Worm (Caenorhabditis elegans) whole organism, mixed stage, embryonic: ENCODE results near the gene twk-4.

Experiments
- bed-3 ChIP-seq: fragments of 200-800 bp; sonication (Bioruptor generic); optimal IDR thresholded peaks from 3 replicates; lab custom pipeline; 2018; ENCODE audit warnings: mild to moderate bottlenecking, missing genetic modification characterization, moderate library complexity, missing compliant biosample characterization
- blmp-1 ChIP-seq: fragments of 150-350 bp; optimal IDR thresholded peaks from 2 replicates; lab custom pipeline; 2014; ENCODE audit warnings: missing biosample characterization, missing genetic modification characterization
- ceh-39 ChIP-seq: fragments of 150-350 bp; optimal IDR thresholded peaks from 2 replicates; lab custom pipeline; 2014; ENCODE audit warnings: missing biosample characterization, missing genetic modification characterization
- ceh-43 ChIP-seq: fragments of 200-800 bp; sonication (Bioruptor generic); optimal IDR thresholded peaks from 2 replicates; lab custom pipeline; 2018; ENCODE audit warnings: mild to moderate bottlenecking, missing genetic modification characterization, moderate library complexity, missing compliant biosample characterization
- ceh-83 ChIP-seq: fragments of 200-800 bp; sonication (Bioruptor generic); optimal IDR thresholded peaks from 2 replicates; lab custom pipeline; 2018; ENCODE audit warnings: mild to moderate bottlenecking, missing genetic modification characterization, missing compliant biosample characterization
- ces-1 ChIP-seq: fragments of 150-350 bp; optimal IDR thresholded peaks from 2 replicates; lab custom pipeline; 2014; ENCODE audit warnings: missing biosample characterization, missing genetic modification reagents, missing genetic modification characterization
- cnd-1 ChIP-seq: fragments of 200-800 bp; sonication (Bioruptor generic); optimal IDR thresholded peaks from 2 replicates; lab custom pipeline; 2018; ENCODE audit warnings: mild to moderate bottlenecking, missing genetic modification characterization, missing compliant biosample characterization
- drap-1 ChIP-seq: fragments of 200-800 bp; sonication (Bioruptor generic); optimal IDR thresholded peaks from 3 replicates; lab custom pipeline; 2018; ENCODE audit warnings: mild to moderate bottlenecking, missing genetic modification characterization, missing compliant biosample characterization
- elt-1 ChIP-seq: sonication (generic microtip); optimal IDR thresholded peaks from 2 replicates; lab custom pipeline; 2017; ENCODE audit warnings: missing genetic modification characterization, mild to moderate bottlenecking, missing compliant biosample characterization, antibody characterized with exemption, moderate library complexity, borderline replicate concordance; ENCODE audit not compliant: insufficient read depth
- elt-3 ChIP-seq: fragments of 150-350 bp; optimal IDR thresholded peaks from 2 replicates; lab custom pipeline; 2014; ENCODE audit warnings: missing biosample characterization, missing genetic modification characterization
- ham-2 ChIP-seq: fragments of 200-800 bp; sonication (Bioruptor generic); optimal IDR thresholded peaks from 2 replicates; lab custom pipeline; 2018; ENCODE audit warnings: mild to moderate bottlenecking, missing genetic modification characterization, missing compliant biosample characterization
- hlh-1 ChIP-seq: fragments of 150-350 bp; optimal IDR thresholded peaks from 2 replicates; lab custom pipeline; 2014; ENCODE audit warnings: missing biosample characterization, missing genetic modification reagents, missing genetic modification characterization
- lin-13 ChIP-seq: fragments of 150-350 bp; optimal IDR thresholded peaks from 2 replicates; lab custom pipeline; 2014; ENCODE audit warnings: missing biosample characterization, missing genetic modification characterization
- lsy-2 ChIP-seq: fragments of 150-350 bp; optimal IDR thresholded peaks from 2 replicates; lab custom pipeline; 2014; ENCODE audit warnings: missing biosample characterization, missing genetic modification characterization
- mab-5 ChIP-seq: fragments of 150-350 bp; optimal IDR thresholded peaks from 2 replicates; lab custom pipeline; 2014; ENCODE audit warnings: missing biosample characterization, missing genetic modification characterization
- mep-1 ChIP-seq: fragments of 150-350 bp; optimal IDR thresholded peaks from 2 replicates; lab custom pipeline; 2017; ENCODE audit warnings: missing biosample characterization, missing genetic modification reagents, missing genetic modification characterization, inconsistent platforms
- mls-2 ChIP-seq: sonication (generic microtip); optimal IDR thresholded peaks from 2 replicates; lab custom pipeline; 2016; ENCODE audit warnings: mild to moderate bottlenecking, missing genetic modification characterization, moderate library complexity, missing compliant biosample characterization
- nhr-12 ChIP-seq: fragments of 150-350 bp; optimal IDR thresholded peaks from 2 replicates; lab custom pipeline; 2014; ENCODE audit warnings: missing biosample characterization, missing genetic modification characterization
- nhr-237 ChIP-seq: fragments of 150-350 bp; optimal IDR thresholded peaks from 2 replicates; lab custom pipeline; 2014; ENCODE audit warnings: missing biosample characterization, missing genetic modification characterization
- nhr-28 ChIP-seq: fragments of 150-350 bp; optimal IDR thresholded peaks from 2 replicates; lab custom pipeline; 2014; ENCODE audit warnings: missing biosample characterization, missing genetic modification characterization
- pha-4 ChIP-seq: fragments of 150-350 bp; optimal IDR thresholded peaks from 2 replicates; lab custom pipeline; 2018; ENCODE audit warnings: missing biosample characterization, missing genetic modification reagents, missing genetic modification characterization
- sem-2 ChIP-seq: fragments of 200-800 bp; sonication (Bioruptor generic); optimal IDR thresholded peaks from 2 replicates; lab custom pipeline; 2018; ENCODE audit warnings: mild to moderate bottlenecking, missing genetic modification characterization, missing compliant biosample characterization
- snpc-4 ChIP-seq: fragments of 150-350 bp; optimal IDR thresholded peaks from 2 replicates; lab custom pipeline; 2014; ENCODE audit warnings: missing biosample characterization, missing genetic modification characterization
- tbx-8 ChIP-seq: fragments of 200-800 bp; sonication (Bioruptor generic); optimal IDR thresholded peaks from 2 replicates; lab custom pipeline; 2018; ENCODE audit warnings: mild to moderate bottlenecking, missing genetic modification characterization, moderate library complexity, missing compliant biosample characterization
- unc-120 ChIP-seq: sonication (generic microtip); optimal IDR thresholded peaks from 2 replicates; lab custom pipeline; 2017; ENCODE audit warnings: missing genetic modification characterization, missing compliant biosample characterization; ENCODE audit not compliant: poor library complexity, severe bottlenecking
- unc-39 ChIP-seq: fragments of 150-350 bp; optimal IDR thresholded peaks from 2 replicates; lab custom pipeline; 2014; ENCODE audit warnings: missing biosample characterization, missing genetic modification characterization
- unc-62 ChIP-seq: fragments of 150-350 bp; optimal IDR thresholded peaks from 2 replicates; lab custom pipeline; 2014; ENCODE audit warnings: missing biosample characterization, missing genetic modification reagents, missing genetic modification characterization
- zip-8 ChIP-seq: fragments of 150-350 bp; optimal IDR thresholded peaks from 2 replicates; lab custom pipeline; 2014; ENCODE audit warnings: missing biosample characterization, missing genetic modification characterization
- ztf-11 ChIP-seq: fragments of 150-350 bp; optimal IDR thresholded peaks from 2 replicates; lab custom pipeline; 2014; ENCODE audit warnings: missing biosample characterization, missing genetic modification characterization

The twk-4 gene

DNA sequence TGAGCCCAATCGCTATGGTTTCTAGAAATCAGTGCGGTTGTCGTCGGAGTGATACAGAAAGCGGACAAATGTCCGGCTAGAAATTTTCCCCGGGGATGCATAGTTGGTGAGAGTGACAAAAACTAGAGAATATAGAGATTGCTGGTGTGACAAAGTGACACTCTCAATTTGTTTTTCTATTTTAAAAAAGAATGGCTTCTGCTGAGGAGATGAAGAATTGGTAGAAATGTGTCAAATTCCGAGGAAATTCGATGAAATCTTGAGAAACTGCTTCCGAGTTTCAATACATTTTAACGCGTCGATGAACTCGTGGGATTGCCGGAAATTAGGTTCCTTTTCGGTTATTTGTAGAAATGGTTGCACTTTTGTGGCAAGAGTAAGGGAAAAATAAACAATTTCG, at the start of gene twk-4:
Gene twk-4 (minus strand): TSS at position 101 of the 400 bp plus-strand sequence.
- TF ChIP-seq sem-2 (GFP tag; lab: Kevin White, UChicago) (no peak), cnd-1 (tag; lab: Kevin White, UChicago) (no peak), nhr-12 (no peak)

- no peak for TF ChIP-seq unc-120 (tag; lab: Kevin White, UChicago)
- peak; percentile 38 for TF ChIP-seq mep-1 (tag; lab: Kevin White, UChicago)
- TF ChIP-seq pha-4 (tag; lab: Kevin White, UChicago) = peak; percentile 51
- TF ChIP-seq tbx-8 (GFP tag; lab: Kevin White, UChicago) = no peak
- TF ChIP-seq hlh-1 (tag; lab: Kevin White, UChicago) = peak; percentile 28
- peak; percentile 15 for TF ChIP-seq ces-1 (GFP tag; lab: Kevin White, UChicago)
- peak; percentile 25 for TF ChIP-seq nhr-237
- no peak for TF ChIP-seq nhr-28
These were observed 48.7 kb upstream of the twk-4 start for ce11 chrII:9242804-9243203.

- TF ChIP-seq cnd-1 (tag; lab: Kevin White, UChicago) (no peak), bed-3 (no peak), hlh-1 (tag; lab: Kevin White, UChicago) (no peak), ceh-83 (GFP tag; lab: Kevin White, UChicago) (no peak), tbx-8 (GFP tag; lab: Kevin White, UChicago) (no peak), lin-13 (tag; lab: Kevin White, UChicago) (no peak), snpc-4 (tag; lab: Kevin White, UChicago) (no peak), ham-2 (no peak), mab-5 (tag; lab: Kevin White, UChicago) (no peak)
- TF ChIP-seq, all 35 proteins: peak for 0
These were observed 47.5 kb upstream of the twk-4 start for ce11 chrII:9241610-9242009.

- TF ChIP-seq unc-62 (GFP tag; lab: Kevin White, UChicago) = no peak
- no peak for TF ChIP-seq snpc-4 (tag; lab: Kevin White, UChicago)
- no peak for TF ChIP-seq lin-13 (tag; lab: Kevin White, UChicago)
- no peak for TF ChIP-seq ces-1 (GFP tag; lab: Kevin White, UChicago)
- no peak for TF ChIP-seq lsy-2 (tag; lab: Kevin White, UChicago)
- no peak for TF ChIP-seq mep-1 (tag; lab: Kevin White, UChicago)
- no peak for TF ChIP-seq ceh-39 (tag; lab: Kevin White, UChicago)
- no peak for TF ChIP-seq bed-3
- TF ChIP-seq hlh-1 (tag; lab: Kevin White, UChicago) = no peak
- TF ChIP-seq nhr-28 = no peak
- TF ChIP-seq sem-2 (GFP tag; lab: Kevin White, UChicago) = no peak
- TF ChIP-seq cnd-1 (tag; lab: Kevin White, UChicago) = no peak
- TF ChIP-seq nhr-237 = no peak
- TF ChIP-seq ham-2 = no peak
- TF ChIP-seq, all 35 proteins: peak for 0
These were observed 43.6 kb upstream of the twk-4 start for ce11 chrII:9237719-9238118.

DNA sequence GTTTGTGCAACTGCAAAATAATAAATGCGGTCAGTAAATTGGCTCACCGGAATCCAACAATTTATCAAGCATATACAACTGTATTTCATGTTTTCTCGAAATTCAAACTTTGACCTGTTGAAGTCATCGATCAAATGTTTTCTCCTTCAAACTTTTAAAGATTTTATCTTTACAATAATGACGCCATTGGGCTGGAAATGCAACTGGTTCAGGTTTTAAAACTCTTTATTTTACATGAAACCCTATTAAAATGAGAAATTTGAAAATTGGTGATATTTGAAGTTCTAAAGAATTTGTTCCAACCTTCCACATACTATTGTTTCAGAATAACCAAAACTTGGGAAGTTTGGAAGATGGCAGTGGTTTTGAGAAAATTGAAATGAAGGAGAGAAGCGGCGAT, 42.9 kb upstream of the twk-4 start:
- no peak for TF ChIP-seq tbx-8 (GFP tag; lab: Kevin White, UChicago)
- TF ChIP-seq ztf-11 = no peak
- no peak for TF ChIP-seq mep-1 (tag; lab: Kevin White, UChicago)
- no peak for TF ChIP-seq blmp-1
- TF ChIP-seq ceh-39 (tag; lab: Kevin White, UChicago) = no peak
- TF ChIP-seq unc-39 (tag; lab: Kevin White, UChicago) = no peak
- TF ChIP-seq unc-62 (GFP tag; lab: Kevin White, UChicago) = no peak
- TF ChIP-seq mab-5 (tag; lab: Kevin White, UChicago) = no peak
- TF ChIP-seq drap-1 (GFP tag; lab: Kevin White, UChicago) = no peak
- no peak for TF ChIP-seq ces-1 (GFP tag; lab: Kevin White, UChicago)
- no peak for TF ChIP-seq zip-8 (tag; lab: Kevin White, UChicago)
- TF ChIP-seq mls-2 (tag; lab: Kevin White, UChicago) = no peak
- no peak for TF ChIP-seq elt-1
- TF ChIP-seq nhr-12 = no peak
- no peak for TF ChIP-seq snpc-4 (tag; lab: Kevin White, UChicago)
- TF ChIP-seq cnd-1 (tag; lab: Kevin White, UChicago) = no peak
- TF ChIP-seq, all 35 proteins: peak for 0

- TF ChIP-seq elt-1 = no peak
- no peak for TF ChIP-seq hlh-1 (tag; lab: Kevin White, UChicago)
- TF ChIP-seq ceh-83 (GFP tag; lab: Kevin White, UChicago) = no peak
- TF ChIP-seq ces-1 (GFP tag; lab: Kevin White, UChicago) = no peak
- TF ChIP-seq unc-120 (tag; lab: Kevin White, UChicago) = no peak
- no peak for TF ChIP-seq nhr-12
- no peak for TF ChIP-seq unc-39 (tag; lab: Kevin White, UChicago)
- no peak for TF ChIP-seq elt-3
- no peak for TF ChIP-seq ztf-11
- TF ChIP-seq ceh-43 (GFP tag; lab: Kevin White, UChicago) = no peak
- TF ChIP-seq tbx-8 (GFP tag; lab: Kevin White, UChicago) = no peak
- TF ChIP-seq, all 35 proteins: peak for 0
These were observed 42.2 kb upstream of the twk-4 start, which contains the start of gene T26C5.3 for ce11 chrII:9236283-9236682. Gene T26C5.3 (plus strand): TSS chrII:9236583.
